Worm (Caenorhabditis elegans) whole organism, early embryonic: ENCODE measurements around the gene zip-12.

Experiments used
- B0310.2 ChIP-seq: sonication (generic microtip); optimal IDR thresholded peaks from 2 replicates; lab custom pipeline; 2016; ENCODE audit warnings: mild to moderate bottlenecking, missing genetic modification characterization, missing compliant biosample characterization
- F13C5.2 ChIP-seq: sonication (generic microtip); optimal IDR thresholded peaks from 2 replicates; lab custom pipeline; 2017; ENCODE audit warnings: mild to moderate bottlenecking, missing genetic modification characterization, inconsistent platforms, missing compliant biosample characterization
- aly-1 ChIP-seq: sonication (generic microtip); optimal IDR thresholded peaks from 2 replicates; lab custom pipeline; 2016; ENCODE audit warnings: missing genetic modification characterization, missing compliant biosample characterization
- ama-1 ChIP-seq: fragments of 150-350 bp; optimal IDR thresholded peaks from 2 replicates; lab custom pipeline; 2014
- ceh-13 ChIP-seq: fragments of 200-800 bp; sonication (Bioruptor generic); optimal IDR thresholded peaks from 2 replicates; lab custom pipeline; 2018; ENCODE audit warnings: mild to moderate bottlenecking, missing genetic modification characterization, missing compliant biosample characterization
- ceh-36 ChIP-seq: sonication (generic microtip); optimal IDR thresholded peaks from 2 replicates; lab custom pipeline; 2016; ENCODE audit warnings: missing genetic modification characterization, inconsistent platforms, missing compliant biosample characterization
- ets-7 ChIP-seq: sonication (generic microtip); optimal IDR thresholded peaks from 2 replicates; lab custom pipeline; 2016; ENCODE audit warnings: missing genotype, missing genetic modification characterization, missing compliant biosample characterization
- flt-1 ChIP-seq: fragments of 200-800 bp; sonication (Bioruptor generic); IDR thresholded peaks from 2 replicates; pipeline ENCODE4 v1.3.6; 2022; ENCODE audit warnings: missing genetic modification characterization, missing compliant biosample characterization
- hmbx-1 ChIP-seq: sonication (generic microtip); optimal IDR thresholded peaks from 2 replicates; lab custom pipeline; 2016; ENCODE audit warnings: mild to moderate bottlenecking, missing genetic modification characterization, missing compliant biosample characterization
- hmg-4 ChIP-seq: fragments of 200-800 bp; sonication (Bioruptor generic); optimal IDR thresholded peaks from 2 replicates; lab custom pipeline; 2018; ENCODE audit warnings: mild to moderate bottlenecking, missing genetic modification characterization, missing compliant biosample characterization
- hnd-1 ChIP-seq: sonication (generic microtip); optimal IDR thresholded peaks from 2 replicates; lab custom pipeline; 2016; ENCODE audit warnings: missing genetic modification characterization, missing compliant biosample characterization
- pes-1 ChIP-seq: fragments of 200-800 bp; sonication (Bioruptor generic); IDR thresholded peaks from 2 replicates; pipeline ENCODE4 v1.3.6; 2022; ENCODE audit warnings: missing genetic modification reagents, missing genetic modification characterization, missing compliant biosample characterization
- scrt-1 ChIP-seq: fragments of 200-800 bp; sonication (Bioruptor generic); IDR thresholded peaks from 2 replicates; pipeline ENCODE4 v1.3.6; 2022; ENCODE audit warnings: missing genetic modification characterization, missing compliant biosample characterization
- sea-1 ChIP-seq: fragments of 200-800 bp; sonication (Bioruptor generic); conservative IDR thresholded peaks from 2 replicates; pipeline ENCODE4 v1.3.6; 2022; ENCODE audit warnings: missing genetic modification characterization, missing compliant biosample characterization
- tbx-11 ChIP-seq: fragments of 200-800 bp; sonication (Bioruptor generic); IDR thresholded peaks from 2 replicates; pipeline ENCODE4 v1.3.6; 2022; ENCODE audit warnings: missing genetic modification characterization, missing compliant biosample characterization
- tbx-37 ChIP-seq: fragments of 200-800 bp; sonication (Bioruptor generic); conservative IDR thresholded peaks from 2 replicates; pipeline ENCODE4 v1.3.6; 2022; ENCODE audit warnings: missing genetic modification reagents, missing genetic modification characterization, missing compliant biosample characterization
- tra-4 ChIP-seq: sonication (generic microtip); optimal IDR thresholded peaks from 2 replicates; lab custom pipeline; 2017; ENCODE audit warnings: missing genetic modification characterization, missing compliant biosample characterization

Gene zip-12

DNA sequence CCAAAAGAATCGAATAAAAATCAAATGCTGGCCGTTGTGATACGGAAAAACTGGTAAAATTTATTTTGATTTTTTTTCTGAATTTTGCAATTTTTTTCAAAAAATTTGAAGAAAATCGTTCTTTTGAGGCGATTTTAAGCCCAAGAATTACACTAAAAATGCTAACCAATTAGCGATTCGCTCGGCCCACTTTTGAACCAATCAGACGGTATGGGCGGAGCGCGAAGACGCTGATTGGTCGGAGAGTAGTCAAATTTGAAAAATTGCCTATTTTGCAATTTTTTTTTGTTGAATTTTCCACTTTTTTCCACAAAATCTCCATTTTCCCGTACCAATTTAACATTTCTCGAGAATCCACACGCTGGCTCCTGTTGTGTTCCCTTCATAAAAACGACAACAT is 45.6 kb downstream of the zip-12 start:
- TF ChIP-seq sea-1 (GFP tag; lab: Robert Waterston, UW) (no peak), hnd-1 (no peak), B0310.2 (tag; lab: Kevin White, UChicago) (no peak), ceh-36 (tag; lab: Kevin White, UChicago) (no peak), hmg-4 (GFP tag; lab: Kevin White, UChicago) (no peak), scrt-1 (no peak), pes-1 (GFP tag; lab: Robert Waterston, UW) (no peak), F13C5.2 (tag; lab: Kevin White, UChicago) (no peak), ama-1 (lab: Kevin White, UChicago) (no peak)

DNA sequence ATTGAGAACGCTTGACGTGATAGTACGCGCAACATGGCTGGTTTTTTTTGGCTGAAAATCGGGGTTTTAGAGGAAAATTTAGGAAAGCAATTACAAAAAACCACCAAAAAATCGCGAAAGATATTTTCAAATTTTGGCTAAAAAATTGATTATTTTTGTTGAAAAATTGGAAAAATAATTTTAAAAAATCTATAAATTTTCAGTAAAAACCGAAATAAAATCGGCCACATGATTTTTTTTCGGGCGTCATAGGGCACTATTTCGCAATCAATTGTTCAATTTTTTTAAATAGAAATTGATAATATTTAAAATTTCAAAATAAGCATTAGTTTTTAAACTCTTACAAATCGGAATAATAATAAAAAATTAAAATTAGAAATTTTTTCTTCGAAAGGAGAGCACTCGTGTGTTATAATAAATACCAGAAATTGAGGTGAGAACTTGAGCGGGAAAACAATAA is 46.1 kb downstream of the zip-12 start, which contains the start of gene glrx-5:
glrx-5 (minus strand) TSS at position 51 of the 460 bp plus-strand sequence.
- TF ChIP-seq flt-1 (GFP tag; lab: Robert Waterston, UW) (no peak), scrt-1 (no peak), tbx-11 (no peak), sea-1 (GFP tag; lab: Robert Waterston, UW) (no peak), ama-1 (lab: Kevin White, UChicago) (no peak), hnd-1 (no peak)

DNA sequence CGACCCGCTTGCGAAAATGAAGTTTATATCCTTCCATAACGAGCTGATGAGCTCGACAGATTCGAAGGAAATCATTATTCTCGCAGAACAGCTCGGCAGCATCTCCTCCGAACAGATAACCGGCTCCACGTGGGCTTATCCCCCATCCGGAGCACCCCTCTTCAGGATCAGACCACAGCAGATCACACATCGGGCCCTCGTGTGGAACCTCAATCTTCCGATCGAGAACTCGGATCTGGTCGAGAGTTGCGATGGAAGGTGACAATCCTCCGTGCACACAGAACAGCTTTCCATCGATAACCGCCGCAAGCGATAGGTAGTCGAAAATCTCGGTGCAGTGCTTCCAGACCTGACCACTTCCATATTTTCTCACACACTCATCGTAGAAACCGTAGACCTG is 47.9 kb downstream of the zip-12 start:
- TF ChIP-seq tbx-11 (no peak), ets-7 (tag; lab: Kevin White, UChicago) (no peak), aly-1 (tag; lab: Kevin White, UChicago) (no peak), sea-1 (GFP tag; lab: Robert Waterston, UW) (no peak), tra-4 (tag; lab: Kevin White, UChicago) (no peak), hmg-4 (GFP tag; lab: Kevin White, UChicago) (no peak), scrt-1 (no peak), tbx-37 (GFP tag; lab: Robert Waterston, UW) (no peak), ama-1 (lab: Kevin White, UChicago) (no peak), F13C5.2 (tag; lab: Kevin White, UChicago) (no peak), pes-1 (GFP tag; lab: Robert Waterston, UW) (no peak), flt-1 (GFP tag; lab: Robert Waterston, UW) (no peak), ceh-36 (tag; lab: Kevin White, UChicago) (no peak), B0310.2 (tag; lab: Kevin White, UChicago) (no peak), ceh-13 (no peak), hnd-1 (no peak), hmbx-1 (tag; lab: Kevin White, UChicago) (no peak)

DNA sequence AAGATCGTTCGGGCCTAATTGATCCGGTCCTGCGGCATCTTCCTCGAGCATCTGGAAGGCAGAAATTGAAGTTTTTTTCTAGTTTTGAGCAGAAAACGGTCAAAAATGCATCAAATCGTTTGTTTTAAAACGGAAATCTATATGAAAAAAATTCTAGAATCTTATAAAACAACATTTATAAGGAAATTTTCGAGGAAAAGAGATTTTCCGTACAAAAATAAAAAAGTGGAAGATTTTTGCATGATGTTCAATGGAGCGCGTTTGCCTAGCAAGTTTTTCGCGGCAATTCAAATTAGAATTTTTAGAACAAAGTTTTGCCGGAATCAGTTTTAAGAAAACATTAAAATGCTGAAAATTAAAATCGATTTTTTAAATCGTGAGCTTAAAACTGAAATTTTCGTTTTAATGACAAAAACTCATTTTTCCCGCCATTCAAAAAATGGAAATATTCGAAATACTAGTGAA is 49.5 kb downstream of the zip-12 start, which contains the start of gene pph-4.2:
pph-4.2 (minus strand) TSS at position 51 of the 465 bp plus-strand sequence.
- TF ChIP-seq sea-1 (GFP tag; lab: Robert Waterston, UW): no peak
- TF ChIP-seq scrt-1: no peak
- no peak for TF ChIP-seq hmbx-1 (tag; lab: Kevin White, UChicago)
- TF ChIP-seq B0310.2 (tag; lab: Kevin White, UChicago): no peak
- TF ChIP-seq ama-1 (lab: Kevin White, UChicago): no peak
- TF ChIP-seq hnd-1: no peak
